Worm (Caenorhabditis elegans) whole organism, early embryonic: ENCODE data around the gene K12H6.6.

Source experiments
- B0310.2 ChIP-seq: sonication (generic microtip); optimal IDR thresholded peaks from 2 replicates; lab custom pipeline; 2016; ENCODE audit warnings: mild to moderate bottlenecking, missing genetic modification characterization, missing compliant biosample characterization
- F13C5.2 ChIP-seq: sonication (generic microtip); optimal IDR thresholded peaks from 2 replicates; lab custom pipeline; 2017; ENCODE audit warnings: mild to moderate bottlenecking, missing genetic modification characterization, inconsistent platforms, missing compliant biosample characterization
- aly-1 ChIP-seq: sonication (generic microtip); optimal IDR thresholded peaks from 2 replicates; lab custom pipeline; 2016; ENCODE audit warnings: missing genetic modification characterization, missing compliant biosample characterization
- ama-1 ChIP-seq: fragments of 150-350 bp; optimal IDR thresholded peaks from 2 replicates; lab custom pipeline; 2014
- ceh-13 ChIP-seq: fragments of 200-800 bp; sonication (Bioruptor generic); optimal IDR thresholded peaks from 2 replicates; lab custom pipeline; 2018; ENCODE audit warnings: mild to moderate bottlenecking, missing genetic modification characterization, missing compliant biosample characterization
- ceh-36 ChIP-seq: sonication (generic microtip); optimal IDR thresholded peaks from 2 replicates; lab custom pipeline; 2016; ENCODE audit warnings: missing genetic modification characterization, inconsistent platforms, missing compliant biosample characterization
- ets-7 ChIP-seq: sonication (generic microtip); optimal IDR thresholded peaks from 2 replicates; lab custom pipeline; 2016; ENCODE audit warnings: missing genotype, missing genetic modification characterization, missing compliant biosample characterization
- flt-1 ChIP-seq: fragments of 200-800 bp; sonication (Bioruptor generic); IDR thresholded peaks from 2 replicates; pipeline ENCODE4 v1.3.6; 2022; ENCODE audit warnings: missing genetic modification characterization, missing compliant biosample characterization
- hmbx-1 ChIP-seq: sonication (generic microtip); optimal IDR thresholded peaks from 2 replicates; lab custom pipeline; 2016; ENCODE audit warnings: mild to moderate bottlenecking, missing genetic modification characterization, missing compliant biosample characterization
- hmg-4 ChIP-seq: fragments of 200-800 bp; sonication (Bioruptor generic); optimal IDR thresholded peaks from 2 replicates; lab custom pipeline; 2018; ENCODE audit warnings: mild to moderate bottlenecking, missing genetic modification characterization, missing compliant biosample characterization
- hnd-1 ChIP-seq: sonication (generic microtip); optimal IDR thresholded peaks from 2 replicates; lab custom pipeline; 2016; ENCODE audit warnings: missing genetic modification characterization, missing compliant biosample characterization
- pes-1 ChIP-seq: fragments of 200-800 bp; sonication (Bioruptor generic); IDR thresholded peaks from 2 replicates; pipeline ENCODE4 v1.3.6; 2022; ENCODE audit warnings: missing genetic modification reagents, missing genetic modification characterization, missing compliant biosample characterization
- scrt-1 ChIP-seq: fragments of 200-800 bp; sonication (Bioruptor generic); IDR thresholded peaks from 2 replicates; pipeline ENCODE4 v1.3.6; 2022; ENCODE audit warnings: missing genetic modification characterization, missing compliant biosample characterization
- sea-1 ChIP-seq: fragments of 200-800 bp; sonication (Bioruptor generic); conservative IDR thresholded peaks from 2 replicates; pipeline ENCODE4 v1.3.6; 2022; ENCODE audit warnings: missing genetic modification characterization, missing compliant biosample characterization
- tbx-11 ChIP-seq: fragments of 200-800 bp; sonication (Bioruptor generic); IDR thresholded peaks from 2 replicates; pipeline ENCODE4 v1.3.6; 2022; ENCODE audit warnings: missing genetic modification characterization, missing compliant biosample characterization
- tbx-37 ChIP-seq: fragments of 200-800 bp; sonication (Bioruptor generic); conservative IDR thresholded peaks from 2 replicates; pipeline ENCODE4 v1.3.6; 2022; ENCODE audit warnings: missing genetic modification reagents, missing genetic modification characterization, missing compliant biosample characterization
- tra-4 ChIP-seq: sonication (generic microtip); optimal IDR thresholded peaks from 2 replicates; lab custom pipeline; 2017; ENCODE audit warnings: missing genetic modification characterization, missing compliant biosample characterization

Gene K12H6.6

DNA sequence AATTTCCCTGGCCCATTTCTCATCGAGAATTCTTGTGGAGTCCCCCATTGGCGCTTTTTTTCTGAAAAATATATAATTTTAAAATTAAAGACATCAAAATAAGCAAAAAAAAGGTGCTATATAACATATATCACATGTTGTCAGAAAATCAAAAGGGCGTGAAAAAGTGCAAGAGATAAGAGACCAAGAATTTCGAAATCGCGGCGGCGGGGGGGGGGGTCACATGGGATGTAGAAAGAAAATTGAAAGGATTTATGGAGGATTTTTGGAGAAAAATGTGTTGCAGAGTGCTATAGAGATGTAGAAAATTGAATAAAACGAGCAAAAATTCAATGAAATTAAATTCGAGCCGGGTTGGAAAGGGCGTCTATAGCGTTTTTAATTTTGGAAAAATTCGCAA is at the start of gene K12H6.6:
K12H6.6 (minus strand) TSS at position 61 of the 400 bp plus-strand sequence.
- TF ChIP-seq hnd-1 (tag; lab: Kevin White, UChicago) (no peak), B0310.2 (tag; lab: Kevin White, UChicago) (no peak)

DNA sequence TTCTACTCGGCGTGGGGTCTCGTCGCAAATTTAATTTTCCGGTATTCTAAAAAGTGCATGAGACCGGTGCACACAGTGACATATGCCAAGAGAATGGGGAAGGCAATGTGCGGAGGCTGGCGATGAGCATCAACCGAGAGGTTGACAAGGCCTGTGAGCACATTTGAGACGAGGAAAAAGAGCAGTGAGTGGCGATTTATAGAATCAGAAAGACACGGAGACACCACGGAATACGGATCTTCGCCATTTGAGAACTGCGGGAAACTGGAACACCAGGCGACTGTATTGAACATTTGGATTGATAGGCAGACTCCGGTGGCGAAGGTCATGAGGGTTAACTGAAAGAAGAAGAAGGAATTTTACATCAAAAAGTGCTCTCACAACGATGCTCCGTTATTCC is 47.9 kb upstream of the K12H6.6 start:
- TF ChIP-seq tra-4 (tag; lab: Kevin White, UChicago) (no peak), tbx-37 (GFP tag; lab: Robert Waterston, UW) (no peak), ets-7 (tag; lab: Kevin White, UChicago) (no peak), tbx-11 (GFP tag; lab: Robert Waterston, UW) (no peak), scrt-1 (GFP tag; lab: Robert Waterston, UW) (no peak)

ce11 chrII:2874801-2875200 is 43.8 kb upstream of the K12H6.6 start, which contains the start of gene Y110A2AL.1:
Gene Y110A2AL.1 (plus strand): TSS chrII:2875101.
- TF ChIP-seq pes-1 (GFP tag; lab: Robert Waterston, UW): no peak
- no peak for TF ChIP-seq scrt-1 (GFP tag; lab: Robert Waterston, UW)
- no peak for TF ChIP-seq ceh-13 (GFP tag; lab: Kevin White, UChicago)
- no peak for TF ChIP-seq tbx-37 (GFP tag; lab: Robert Waterston, UW)
- TF ChIP-seq hnd-1 (tag; lab: Kevin White, UChicago): no peak
- TF ChIP-seq ama-1 (lab: Kevin White, UChicago): no peak
- no peak for TF ChIP-seq hmg-4
- TF ChIP-seq hmbx-1: no peak
- TF ChIP-seq B0310.2 (tag; lab: Kevin White, UChicago): no peak
- no peak for TF ChIP-seq tra-4 (tag; lab: Kevin White, UChicago)
- no peak for TF ChIP-seq aly-1 (tag; lab: Kevin White, UChicago)
- TF ChIP-seq sea-1: no peak
- TF ChIP-seq F13C5.2 (tag; lab: Kevin White, UChicago): no peak
- TF ChIP-seq tbx-11 (GFP tag; lab: Robert Waterston, UW): no peak
- no peak for TF ChIP-seq flt-1
- TF ChIP-seq ceh-36 (tag; lab: Kevin White, UChicago): no peak
- no peak for TF ChIP-seq ets-7 (tag; lab: Kevin White, UChicago)

DNA sequence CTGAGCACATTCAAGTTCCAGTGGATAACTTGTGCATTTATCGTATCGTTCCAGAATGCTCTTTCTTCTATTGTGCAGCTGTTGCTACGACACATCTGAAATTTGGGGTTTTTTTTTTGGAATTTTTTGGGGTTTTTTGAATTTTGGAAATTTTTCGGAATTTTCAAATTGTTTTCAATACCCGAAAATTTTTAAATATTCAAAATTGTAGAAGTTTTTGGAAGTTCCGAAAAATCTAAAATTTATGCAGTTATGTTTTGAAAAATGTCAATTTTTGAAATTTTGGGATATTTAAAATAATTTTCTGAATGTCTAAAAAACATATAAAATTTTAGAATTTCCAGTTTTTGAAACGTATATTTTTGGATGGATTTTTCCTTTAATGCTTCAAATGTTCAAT is 40.8 kb upstream of the K12H6.6 start, which contains the start of gene Y110A2AL.10:
Y110A2AL.10 (minus strand) TSS at position 101 of the 400 bp plus-strand sequence.
- TF ChIP-seq tra-4 (tag; lab: Kevin White, UChicago): no peak
- TF ChIP-seq aly-1 (tag; lab: Kevin White, UChicago): no peak
- no peak for TF ChIP-seq ceh-13 (GFP tag; lab: Kevin White, UChicago)
- TF ChIP-seq scrt-1 (GFP tag; lab: Robert Waterston, UW): no peak
- no peak for TF ChIP-seq tbx-37 (GFP tag; lab: Robert Waterston, UW)

DNA sequence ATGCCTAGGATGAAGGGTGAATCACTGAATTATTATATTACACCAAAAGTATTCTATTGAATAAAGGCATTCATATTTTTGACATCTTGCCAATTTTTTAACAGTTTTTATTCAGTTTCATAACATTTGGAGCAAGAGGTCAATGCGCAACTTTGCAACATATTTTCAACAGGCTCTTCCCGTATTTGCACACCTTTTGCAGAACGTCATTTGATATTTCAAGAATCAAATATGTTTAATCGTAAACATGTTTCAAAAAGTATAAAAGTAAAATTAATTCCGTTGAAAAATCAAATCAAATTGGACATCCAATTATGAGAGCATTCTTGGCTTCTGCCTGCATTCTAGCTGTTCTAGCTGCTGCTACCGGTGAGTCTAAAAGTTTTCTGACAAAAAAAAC is 36.7 kb upstream of the K12H6.6 start, which contains the start of gene Y110A2AL.2:
Y110A2AL.2 (plus strand) TSS at position 301 of the 400 bp plus-strand sequence.
- TF ChIP-seq tbx-11 (GFP tag; lab: Robert Waterston, UW) (no peak), tra-4 (tag; lab: Kevin White, UChicago) (no peak), sea-1 (no peak), scrt-1 (GFP tag; lab: Robert Waterston, UW) (no peak), flt-1 (no peak), aly-1 (tag; lab: Kevin White, UChicago) (no peak), hmbx-1 (no peak), ceh-13 (GFP tag; lab: Kevin White, UChicago) (no peak), F13C5.2 (tag; lab: Kevin White, UChicago) (no peak), tbx-37 (GFP tag; lab: Robert Waterston, UW) (no peak), ceh-36 (tag; lab: Kevin White, UChicago) (no peak), B0310.2 (tag; lab: Kevin White, UChicago) (no peak), pes-1 (GFP tag; lab: Robert Waterston, UW) (no peak), hmg-4 (no peak), ama-1 (lab: Kevin White, UChicago) (no peak), hnd-1 (tag; lab: Kevin White, UChicago) (no peak), ets-7 (tag; lab: Kevin White, UChicago) (no peak)

DNA sequence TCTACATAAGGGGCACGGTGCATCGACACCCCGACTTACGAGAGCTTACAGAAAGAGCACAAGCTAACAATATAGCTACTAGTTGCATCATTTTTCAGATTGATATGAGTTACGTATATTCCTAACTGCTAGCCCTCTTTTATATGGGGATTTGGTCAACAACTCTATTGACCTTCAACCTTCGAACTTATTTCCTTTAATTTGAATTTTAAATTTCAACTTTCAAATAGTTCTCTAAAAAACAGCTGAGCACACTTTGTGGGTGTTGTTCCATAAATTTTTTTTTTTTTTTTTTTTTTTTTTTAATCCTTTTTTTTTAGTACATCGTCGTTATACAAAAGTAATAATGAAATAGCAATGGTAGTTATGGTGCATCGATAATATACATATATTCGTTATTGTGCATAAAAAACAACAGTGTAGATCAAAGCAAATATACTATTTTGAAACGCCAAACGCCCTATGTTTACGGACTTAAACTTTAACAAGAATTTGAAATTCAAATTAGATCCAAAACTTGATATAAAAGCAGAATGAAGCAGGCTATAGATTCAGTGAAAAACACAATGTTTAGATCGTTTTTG is 35.6 kb upstream of the K12H6.6 start, which contains the start of the genes Y110A2AL.9 and Y110A2AL.3:
Y110A2AL.9 (minus strand) TSS at position 101 of the 584 bp plus-strand sequence.
Y110A2AL.3 (plus strand) TSS at position 534 of the 584 bp plus-strand sequence.
- no peak for TF ChIP-seq scrt-1 (GFP tag; lab: Robert Waterston, UW)
- no peak for TF ChIP-seq ets-7 (tag; lab: Kevin White, UChicago)
- no peak for TF ChIP-seq tbx-37 (GFP tag; lab: Robert Waterston, UW)
- no peak for TF ChIP-seq tbx-11 (GFP tag; lab: Robert Waterston, UW)
- no peak for TF ChIP-seq aly-1 (tag; lab: Kevin White, UChicago)
- TF ChIP-seq flt-1: no peak
- no peak for TF ChIP-seq hmg-4
- TF ChIP-seq pes-1 (GFP tag; lab: Robert Waterston, UW): no peak
- TF ChIP-seq hmbx-1: no peak
- TF ChIP-seq F13C5.2 (tag; lab: Kevin White, UChicago): no peak
- no peak for TF ChIP-seq sea-1
- TF ChIP-seq ceh-13 (GFP tag; lab: Kevin White, UChicago): no peak
- no peak for TF ChIP-seq ama-1 (lab: Kevin White, UChicago)
- TF ChIP-seq hnd-1 (tag; lab: Kevin White, UChicago): no peak
- TF ChIP-seq tra-4 (tag; lab: Kevin White, UChicago): no peak
- no peak for TF ChIP-seq B0310.2 (tag; lab: Kevin White, UChicago)
- no peak for TF ChIP-seq ceh-36 (tag; lab: Kevin White, UChicago)

DNA sequence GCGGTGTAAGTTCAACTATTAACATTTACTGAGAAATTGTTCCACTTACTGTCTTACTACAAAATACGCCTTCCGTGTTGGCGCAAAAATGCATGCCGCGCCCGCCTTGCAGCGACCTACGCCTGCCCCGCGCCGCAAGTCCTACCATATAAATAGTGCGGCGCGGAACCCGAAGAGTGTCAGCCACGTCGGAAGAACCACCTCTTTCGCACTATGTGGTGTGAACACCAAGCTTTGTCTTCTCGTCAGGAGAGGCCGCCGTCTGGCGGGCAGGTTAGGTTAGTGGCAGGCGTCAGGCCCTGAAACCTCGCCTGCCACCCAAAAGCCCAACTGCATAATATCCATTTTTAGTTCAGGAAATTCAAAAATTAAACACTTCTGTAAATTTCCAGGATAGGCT is 34.3 kb upstream of the K12H6.6 start:
- TF ChIP-seq tra-4 (tag; lab: Kevin White, UChicago) (no peak), B0310.2 (tag; lab: Kevin White, UChicago) (no peak), hmbx-1 (no peak), aly-1 (tag; lab: Kevin White, UChicago) (no peak), ets-7 (tag; lab: Kevin White, UChicago) (no peak), hmg-4 (no peak), hnd-1 (tag; lab: Kevin White, UChicago) (no peak), tbx-11 (GFP tag; lab: Robert Waterston, UW) (no peak), ceh-36 (tag; lab: Kevin White, UChicago) (no peak), flt-1 (no peak), scrt-1 (GFP tag; lab: Robert Waterston, UW) (no peak), pes-1 (GFP tag; lab: Robert Waterston, UW) (no peak), ama-1 (lab: Kevin White, UChicago) (no peak), F13C5.2 (tag; lab: Kevin White, UChicago) (no peak), ceh-13 (GFP tag; lab: Kevin White, UChicago) (no peak), tbx-37 (GFP tag; lab: Robert Waterston, UW) (no peak), sea-1 (no peak)
